Worm (Caenorhabditis elegans) whole organism, L4 larva: ENCODE data around the gene Y47D3A.21.

Experiments
- D1046.2 ChIP-seq: fragments of 200-800 bp; sonication (Bioruptor generic); IDR thresholded peaks from 2 replicates; pipeline ENCODE4 v1.3.6; 2022; ENCODE audit warnings: missing genetic modification characterization, missing compliant biosample characterization
- F10B5.3 ChIP-seq: sonication (generic microtip); optimal IDR thresholded peaks from 2 replicates; lab custom pipeline; 2016; ENCODE audit warnings: mild to moderate bottlenecking, missing genetic modification characterization, missing compliant biosample characterization
- F44E2.7 ChIP-seq: fragments of 200-800 bp; sonication (Bioruptor generic); IDR thresholded peaks from 2 replicates; pipeline ENCODE4 v2.1.2; 2022; ENCODE audit warnings: missing genetic modification characterization, missing compliant biosample characterization
- F49E8.2 ChIP-seq: sonication (generic microtip); optimal IDR thresholded peaks from 2 replicates; lab custom pipeline; 2016; ENCODE audit warnings: missing compliant biosample characterization, mild to moderate bottlenecking, missing genetic modification characterization, borderline replicate concordance
- T20F7.1 ChIP-seq: fragments of 200-800 bp; sonication (Bioruptor generic); optimal IDR thresholded peaks from 2 replicates; lab custom pipeline; 2018; ENCODE audit warnings: mild to moderate bottlenecking, missing genetic modification characterization, missing compliant biosample characterization
- Y5F2A.4 ChIP-seq: fragments of 200-800 bp; sonication (Bioruptor generic); optimal IDR thresholded peaks from 2 replicates; lab custom pipeline; 2018; ENCODE audit warnings: mild to moderate bottlenecking, missing genetic modification characterization, missing compliant biosample characterization
- ZK546.5 ChIP-seq, 2 experiments: sonication (generic microtip); optimal IDR thresholded peaks; 2 replicates each; lab custom pipeline; 2017; ENCODE audit warnings: missing biosample characterization in 2 of 2, missing genetic modification characterization in 2 of 2
- ama-1 ChIP-seq: fragments of 150-350 bp; optimal IDR thresholded peaks from 2 replicates; lab custom pipeline; 2014; ENCODE audit warnings: inconsistent platforms, mixed read lengths
- arid-1 ChIP-seq: fragments of 200-800 bp; sonication (Bioruptor generic); conservative IDR thresholded peaks from 2 replicates; pipeline ENCODE4 v1.3.6; 2022; ENCODE audit warnings: missing genetic modification reagents, missing genetic modification characterization, missing compliant biosample characterization
- attf-4 ChIP-seq: sonication (generic microtip); optimal IDR thresholded peaks from 3 replicates; lab custom pipeline; 2017; ENCODE audit warnings: missing biosample characterization, missing genetic modification characterization
- ceh-20 ChIP-seq: fragments of 200-800 bp; sonication (Bioruptor generic); IDR thresholded peaks from 2 replicates; pipeline ENCODE4 v1.3.6; 2022; ENCODE audit warnings: missing genetic modification reagents, missing genetic modification characterization, missing compliant biosample characterization
- ceh-28 ChIP-seq: fragments of 150-350 bp; optimal IDR thresholded peaks from 2 replicates; lab custom pipeline; 2014; ENCODE audit warnings: missing biosample characterization, missing genetic modification reagents, missing genetic modification characterization
- ceh-32 ChIP-seq: sonication (generic microtip); optimal IDR thresholded peaks from 2 replicates; lab custom pipeline; 2016; ENCODE audit warnings: mild to moderate bottlenecking, missing genetic modification characterization, missing compliant biosample characterization; ENCODE audit not compliant: poor library complexity
- ceh-62 ChIP-seq: sonication (generic microtip); optimal IDR thresholded peaks from 2 replicates; lab custom pipeline; 2017; ENCODE audit warnings: missing biosample characterization, missing genetic modification characterization
- ces-1 ChIP-seq: fragments of 150-350 bp; sonication (generic microtip); optimal IDR thresholded peaks from 4 replicates; lab custom pipeline; 2014; ENCODE audit warnings: missing biosample characterization, missing genetic modification reagents, missing genetic modification characterization
- daf-16 ChIP-seq, 3 experiments: sonication (generic microtip); optimal IDR thresholded peaks; 2 replicates each; lab custom pipeline; 2016 to 2017; ENCODE audit warnings: missing genetic modification characterization in 3 of 3, missing genetic modification reagents in 3 of 3, mild to moderate bottlenecking in 2 of 3, missing compliant biosample characterization in 2 of 3, missing biosample characterization in 1 of 3, moderate library complexity in 1 of 3
- daf-8 ChIP-seq: fragments of 200-800 bp; sonication (Bioruptor generic); IDR thresholded peaks from 2 replicates; pipeline ENCODE4 v1.3.6; 2022; ENCODE audit warnings: missing genetic modification characterization, missing compliant biosample characterization
- dmd-6 ChIP-seq: fragments of 200-800 bp; sonication (Bioruptor generic); IDR thresholded peaks from 2 replicates; pipeline ENCODE4 v1.3.6; 2022; ENCODE audit warnings: missing genetic modification reagents, missing genetic modification characterization, missing compliant biosample characterization
- dmd-9 ChIP-seq: fragments of 200-800 bp; sonication (Bioruptor generic); IDR thresholded peaks from 2 replicates; pipeline ENCODE4 v1.3.6; 2022; ENCODE audit warnings: missing genetic modification reagents, missing genetic modification characterization, missing compliant biosample characterization
- egl-27 ChIP-seq: sonication (generic microtip); optimal IDR thresholded peaks from 3 replicates; lab custom pipeline; 2017; ENCODE audit warnings: missing biosample characterization, missing genetic modification reagents, missing genetic modification characterization
- fos-1 ChIP-seq: fragments of 150-350 bp; optimal IDR thresholded peaks from 2 replicates; lab custom pipeline; 2014; ENCODE audit warnings: missing biosample characterization, missing genetic modification characterization
- gei-8 ChIP-seq: fragments of 200-800 bp; sonication (Bioruptor generic); optimal IDR thresholded peaks from 2 replicates; lab custom pipeline; 2018; ENCODE audit warnings: mild to moderate bottlenecking, missing genetic modification characterization, missing compliant biosample characterization
- hlh-11 ChIP-seq: fragments of 200-800 bp; sonication (Bioruptor generic); optimal IDR thresholded peaks from 2 replicates; lab custom pipeline; 2018; ENCODE audit warnings: mild to moderate bottlenecking, missing genetic modification characterization, missing compliant biosample characterization
- hmg-1.1 ChIP-seq: fragments of 200-800 bp; sonication (Bioruptor generic); IDR thresholded peaks from 2 replicates; pipeline ENCODE4 v1.3.6; 2022; ENCODE audit warnings: missing genetic modification reagents, missing genetic modification characterization, missing compliant biosample characterization
- lim-7 ChIP-seq: fragments of 200-800 bp; sonication (Bioruptor generic); IDR thresholded peaks from 2 replicates; pipeline ENCODE4 v1.3.6; 2022; ENCODE audit warnings: missing genetic modification characterization, missing compliant biosample characterization
- lin-1 ChIP-seq: fragments of 200-800 bp; sonication (Bioruptor generic); IDR thresholded peaks from 2 replicates; pipeline ENCODE4 v1.3.6; 2022; ENCODE audit warnings: missing genetic modification reagents, missing genetic modification characterization, missing compliant biosample characterization
- lin-13 ChIP-seq: fragments of 150-350 bp; optimal IDR thresholded peaks from 2 replicates; lab custom pipeline; 2014; ENCODE audit warnings: missing biosample characterization, missing genetic modification reagents, missing genetic modification characterization
- mes-2 ChIP-seq: sonication (generic microtip); optimal IDR thresholded peaks from 2 replicates; lab custom pipeline; 2016; ENCODE audit warnings: missing genotype, mild to moderate bottlenecking, missing genetic modification characterization, missing compliant biosample characterization; ENCODE audit not compliant: poor library complexity, severe bottlenecking
- mxl-2 ChIP-seq: fragments of 200-800 bp; sonication (Bioruptor generic); conservative IDR thresholded peaks from 2 replicates; pipeline ENCODE4 v1.3.6; 2022; ENCODE audit warnings: missing genetic modification reagents, missing genetic modification characterization, missing compliant biosample characterization
- mxl-3 ChIP-seq: fragments of 200-800 bp; sonication (Bioruptor generic); optimal IDR thresholded peaks from 2 replicates; lab custom pipeline; 2018; ENCODE audit warnings: mild to moderate bottlenecking, missing genetic modification characterization, missing compliant biosample characterization
- nhr-10 ChIP-seq: fragments of 150-350 bp; optimal IDR thresholded peaks from 2 replicates; lab custom pipeline; 2014; ENCODE audit warnings: missing biosample characterization, missing genetic modification characterization
- nhr-111 ChIP-seq: fragments of 200-800 bp; sonication (Bioruptor generic); optimal IDR thresholded peaks from 2 replicates; lab custom pipeline; 2018; ENCODE audit warnings: mild to moderate bottlenecking, missing genetic modification characterization, missing compliant biosample characterization
- nhr-28 ChIP-seq: fragments of 150-350 bp; optimal IDR thresholded peaks from 2 replicates; lab custom pipeline; 2014; ENCODE audit warnings: missing biosample characterization, missing genetic modification characterization
- nhr-48 ChIP-seq: sonication (generic microtip); optimal IDR thresholded peaks from 2 replicates; lab custom pipeline; 2016; ENCODE audit warnings: mild to moderate bottlenecking, missing genetic modification characterization, missing compliant biosample characterization
- nhr-76 ChIP-seq: fragments of 150-350 bp; optimal IDR thresholded peaks from 2 replicates; lab custom pipeline; 2014; ENCODE audit warnings: missing biosample characterization, missing genetic modification characterization
- pha-4 ChIP-seq, 2 experiments: fragments of 150-350 bp in 1 of 2; fragments of 200-800 bp in 1 of 2; sonication (Bioruptor generic) in 1 of 2; IDR thresholded peaks in 1 of 2; optimal IDR thresholded peaks in 1 of 2; 2 replicates each; pipeline versions ENCODE4 v1.3.6 to Lab custom; 2014 to 2022; ENCODE audit warnings: missing genetic modification characterization in 2 of 2, missing genetic modification reagents in 2 of 2, missing biosample characterization in 1 of 2, missing compliant biosample characterization in 1 of 2
- pqm-1 ChIP-seq: sonication (generic microtip); optimal IDR thresholded peaks from 2 replicates; lab custom pipeline; 2017; ENCODE audit warnings: missing biosample characterization, missing genetic modification characterization
- rbr-2 ChIP-seq: sonication (generic microtip); optimal IDR thresholded peaks from 2 replicates; lab custom pipeline; 2016; ENCODE audit warnings: missing genotype, missing genetic modification characterization, missing compliant biosample characterization
- saeg-2 ChIP-seq: fragments of 200-800 bp; sonication (Bioruptor generic); IDR thresholded peaks from 2 replicates; pipeline ENCODE4 v1.3.6; 2022; ENCODE audit warnings: missing genetic modification reagents, missing genetic modification characterization, missing compliant biosample characterization
- set-16 ChIP-seq: fragments of 200-800 bp; sonication (Bioruptor generic); IDR thresholded peaks from 2 replicates; pipeline ENCODE4 v1.3.6; 2022; ENCODE audit warnings: missing genetic modification reagents, missing genetic modification characterization, missing compliant biosample characterization
- skn-1 ChIP-seq: fragments of 150-350 bp; optimal IDR thresholded peaks from 2 replicates; lab custom pipeline; 2014; ENCODE audit warnings: missing biosample characterization, missing genetic modification characterization
- snpc-4 ChIP-seq: fragments of 150-350 bp; optimal IDR thresholded peaks from 2 replicates; lab custom pipeline; 2014; ENCODE audit warnings: missing biosample characterization, missing genetic modification characterization
- spr-3 ChIP-seq: fragments of 200-800 bp; sonication (Bioruptor generic); optimal IDR thresholded peaks from 2 replicates; lab custom pipeline; 2018; ENCODE audit warnings: mild to moderate bottlenecking, missing genetic modification characterization, missing compliant biosample characterization
- tag-97 ChIP-seq: fragments of 200-800 bp; sonication (Bioruptor generic); IDR thresholded peaks from 2 replicates; pipeline ENCODE4 v1.3.6; 2022; ENCODE audit warnings: missing genetic modification characterization, missing compliant biosample characterization
- tra-1 ChIP-seq: fragments of 200-800 bp; sonication (Bioruptor generic); IDR thresholded peaks from 2 replicates; pipeline ENCODE4 v1.3.6; 2022; ENCODE audit warnings: missing genetic modification reagents, missing genetic modification characterization, missing compliant biosample characterization
- unc-39 ChIP-seq: sonication (generic microtip); optimal IDR thresholded peaks from 2 replicates; lab custom pipeline; 2017; ENCODE audit warnings: missing biosample characterization, missing genetic modification characterization
- unc-62 ChIP-seq, 3 experiments: fragments of 150-350 bp in 1 of 3; sonication (generic microtip); optimal IDR thresholded peaks in 2 of 3; peaks in 1 of 3; 1 replicate in 1 of 3; 2 replicates in 2 of 3; lab custom pipeline; 2014 to 2017; ENCODE audit warnings: missing biosample characterization in 3 of 3, missing genetic modification characterization in 3 of 3, missing genetic modification reagents in 3 of 3, missing genotype in 1 of 3
- ztf-11 ChIP-seq: fragments of 150-350 bp; optimal IDR thresholded peaks from 2 replicates; lab custom pipeline; 2014; ENCODE audit warnings: missing biosample characterization, missing genetic modification characterization

The Y47D3A.21 gene

ce11 chrIII:11268532-11268931 is 10.2 kb downstream of the Y47D3A.21 start:
- TF ChIP-seq daf-16 (GFP tag; optimal IDR thresholded peaks at IDR 0.05; lab: Kevin White, UChicago) (no peak), daf-16 (tag; optimal IDR thresholded peaks at IDR 0.05; lab: Kevin White, UChicago) (peak; percentile 24), hmg-1.1 (GFP tag; lab: Robert Waterston, UW) (no peak), nhr-28 (tag; lab: Kevin White, UChicago) (peak; percentile 61), dmd-6 (peak; percentile 66), D1046.2 (GFP tag; lab: Robert Waterston, UW) (no peak), nhr-48 (peak; percentile 3), tra-1 (0 out of 2 replicates have a peak, but pooled peaks have one; percentile 5), hlh-11 (tag; lab: Kevin White, UChicago) (peak; percentile 8), nhr-76 (tag; lab: Kevin White, UChicago) (no peak), pqm-1 (peak; percentile 36)

ce11 chrIII:11267372-11267771 is 11.3 kb downstream of the Y47D3A.21 start:
- TF ChIP-seq ces-1 (GFP tag; lab: Kevin White, UChicago) (no peak), tag-97 (GFP tag; lab: Robert Waterston, UW) (no peak), mxl-2 (GFP tag; lab: Robert Waterston, UW) (no peak), daf-16 (GFP tag; optimal IDR thresholded peaks at IDR 0.05; lab: Kevin White, UChicago) (no peak), daf-16 (tag; optimal IDR thresholded peaks at IDR 0.05; lab: Kevin White, UChicago) (peak; percentile 14), snpc-4 (tag; lab: Kevin White, UChicago) (no peak), lin-1 (GFP tag; lab: Robert Waterston, UW) (no peak), unc-39 (no peak), lin-13 (GFP tag; lab: Kevin White, UChicago) (no peak), attf-4 (tag; lab: Kevin White, UChicago) (no peak), ztf-11 (tag; lab: Kevin White, UChicago) (no peak), spr-3 (GFP tag; lab: Kevin White, UChicago) (no peak), saeg-2 (GFP tag; lab: Robert Waterston, UW) (no peak), hlh-11 (tag; lab: Kevin White, UChicago) (peak; percentile 28), lim-7 (GFP tag; lab: Robert Waterston, UW) (no peak), dmd-6 (peak; percentile 63), daf-8 (GFP tag; lab: Robert Waterston, UW) (no peak), F10B5.3 (tag; lab: Kevin White, UChicago) (no peak), ama-1 (lab: Kevin White, UChicago) (no peak), ceh-28 (tag; lab: Kevin White, UChicago) (no peak), tra-1 (no peak), ceh-32 (tag; lab: Kevin White, UChicago) (no peak), ceh-20 (GFP tag; lab: Robert Waterston, UW) (no peak), mxl-3 (peak; percentile 38), rbr-2 (tag; lab: Kevin White, UChicago) (no peak), arid-1 (GFP tag; lab: Robert Waterston, UW) (no peak), nhr-111 (no peak), Y5F2A.4 (no peak), T20F7.1 (no peak), ceh-62 (tag; lab: Kevin White, UChicago) (no peak), egl-27 (tag; lab: Kevin White, UChicago) (no peak), unc-62 (GFP tag; optimal IDR thresholded peaks at IDR 0.05 in 1 of 2; lab: Kevin White, UChicago) (peak in 1 of 2 experiments; percentile 86), unc-62 (tag; optimal IDR thresholded peaks at IDR 0.05; lab: Kevin White, UChicago) (no peak), F44E2.7 (GFP tag; lab: Robert Waterston, UW) (no peak), dmd-9 (GFP tag; lab: Robert Waterston, UW) (no peak), fos-1 (no peak), gei-8 (GFP tag; lab: Kevin White, UChicago) (no peak), pqm-1 (peak; percentile 62), skn-1 (no peak), nhr-28 (tag; lab: Kevin White, UChicago) (peak; percentile 70), ZK546.5 (tag; optimal IDR thresholded peaks at IDR 0.05; lab: Kevin White, UChicago) (no peak), nhr-10 (tag; lab: Kevin White, UChicago) (no peak), mes-2 (tag; lab: Kevin White, UChicago) (peak; percentile 3), set-16 (no peak), F49E8.2 (no peak), pha-4 (GFP tag; IDR thresholded peaks at IDR 0.05; lab: Robert Waterston, UW) (no peak), pha-4 (tag; optimal IDR thresholded peaks at IDR 0.05; lab: Kevin White, UChicago) (no peak)
